Fruit fly (Drosophila melanogaster) whole organism, embryonic: Measurements from ENCODE around the gene CG3277.

Source experiments
- Awh ChIP-seq: fragments of 200-800 bp; sonication (Bioruptor generic); IDR thresholded peaks from 2 replicates; pipeline ENCODE4, ENCODE4 v1.3.6; 2022; ENCODE audit warnings: missing biosample characterization, missing genetic modification characterization
- CG10979 ChIP-seq: fragments of 200-800 bp; sonication (Bioruptor generic); optimal IDR thresholded peaks from 2 replicates; lab custom pipeline; 2018; ENCODE audit warnings: missing biosample characterization, mild to moderate bottlenecking, missing genetic modification characterization, moderate library complexity
- CG14965 ChIP-seq: fragments of 200-800 bp; sonication (Bioruptor generic); optimal IDR thresholded peaks from 2 replicates; lab custom pipeline; 2016; ENCODE audit warnings: missing biosample characterization, missing genetic modification characterization, borderline replicate concordance
- CG15269 ChIP-seq: fragments of 200-800 bp; sonication (Bioruptor generic); optimal IDR thresholded peaks from 2 replicates; lab custom pipeline; 2018; ENCODE audit warnings: missing biosample characterization, mild to moderate bottlenecking, missing genetic modification characterization, moderate library complexity
- CG2678 ChIP-seq: fragments of 200-800 bp; sonication (Bioruptor generic); optimal IDR thresholded peaks from 3 replicates; lab custom pipeline; 2019; ENCODE audit warnings: missing biosample characterization, mild to moderate bottlenecking, missing genetic modification characterization, moderate library complexity
- CG2712 ChIP-seq: fragments of 200-800 bp; optimal IDR thresholded peaks from 3 replicates; lab custom pipeline; 2019; ENCODE audit warnings: missing biosample characterization, mild to moderate bottlenecking, missing genetic modification characterization, moderate library complexity
- CG30020 ChIP-seq: fragments of 200-800 bp; optimal IDR thresholded peaks from 2 replicates; lab custom pipeline; 2019; ENCODE audit warnings: missing biosample characterization, mild to moderate bottlenecking, missing genetic modification characterization, moderate library complexity
- CG3726 ChIP-seq: fragments of 200-800 bp; sonication (Bioruptor generic); IDR thresholded peaks from 3 replicates; pipeline ENCODE4, ENCODE4 v1.3.6; 2022; ENCODE audit warnings: missing biosample characterization, missing genetic modification characterization
- CG4617 ChIP-seq: fragments of 200-800 bp; sonication (Bioruptor generic); optimal IDR thresholded peaks from 3 replicates; lab custom pipeline; 2016; ENCODE audit warnings: missing biosample characterization, missing genetic modification characterization, borderline replicate concordance
- CG4707 ChIP-seq: fragments of 200-800 bp; sonication (Bioruptor generic); optimal IDR thresholded peaks from 2 replicates; lab custom pipeline; 2018; ENCODE audit warnings: missing biosample characterization, mild to moderate bottlenecking, missing genetic modification characterization, moderate library complexity
- CG4730 ChIP-seq: fragments of 200-800 bp; sonication (Bioruptor generic); IDR thresholded peaks from 2 replicates; pipeline ENCODE4 v1.3.6; 2022; ENCODE audit warnings: missing biosample characterization, missing genetic modification characterization
- CG5953 ChIP-seq: fragments of 200-800 bp; sonication (Bioruptor generic); IDR thresholded peaks from 2 replicates; pipeline ENCODE4 v1.3.6; 2022; ENCODE audit warnings: missing biosample characterization, missing genetic modification characterization
- CG6654 ChIP-seq: fragments of 200-800 bp; sonication (Bioruptor generic); optimal IDR thresholded peaks from 2 replicates; lab custom pipeline; 2017; ENCODE audit warnings: missing biosample characterization, mild to moderate bottlenecking, missing genetic modification characterization
- CG7357 ChIP-seq: fragments of 200-800 bp; sonication (Bioruptor generic); IDR thresholded peaks from 3 replicates; pipeline ENCODE4 v1.3.6; 2022; ENCODE audit warnings: missing biosample characterization, missing genetic modification characterization
- CG8765 ChIP-seq: fragments of 200-800 bp; sonication (Bioruptor generic); IDR thresholded peaks from 2 replicates; pipeline ENCODE4 v1.3.6; 2022; ENCODE audit warnings: missing biosample characterization, missing genetic modification characterization
- CG9437 ChIP-seq: fragments of 200-800 bp; sonication (Bioruptor generic); optimal IDR thresholded peaks from 2 replicates; lab custom pipeline; 2018; ENCODE audit warnings: missing biosample characterization, mild to moderate bottlenecking, missing genetic modification characterization
- CG9609 ChIP-seq: fragments of 200-800 bp; sonication (Bioruptor generic); optimal IDR thresholded peaks from 3 replicates; lab custom pipeline; 2016; ENCODE audit warnings: missing biosample characterization, missing genetic modification characterization
- Camta ChIP-seq: fragments of 200-800 bp; sonication (Bioruptor generic); optimal IDR thresholded peaks from 2 replicates; lab custom pipeline; 2016; ENCODE audit warnings: missing biosample characterization, missing genetic modification characterization
- ERR ChIP-seq: fragments of 200-800 bp; sonication (Bioruptor generic); optimal IDR thresholded peaks from 2 replicates; lab custom pipeline; 2016; ENCODE audit warnings: missing biosample characterization, missing genetic modification characterization
- Fer2 ChIP-seq: fragments of 200-800 bp; sonication (Bioruptor generic); optimal IDR thresholded peaks from 2 replicates; lab custom pipeline; 2018; ENCODE audit warnings: missing biosample characterization, mild to moderate bottlenecking, missing genetic modification characterization, moderate library complexity
- H2.0 ChIP-seq: fragments of 200-800 bp; sonication (Bioruptor generic); IDR thresholded peaks from 2 replicates; pipeline ENCODE4 v1.3.6; 2022; ENCODE audit warnings: missing biosample characterization, missing genetic modification characterization
- Hmr ChIP-seq: fragments of 200-800 bp; sonication (Bioruptor generic); optimal IDR thresholded peaks from 3 replicates; lab custom pipeline; 2017; ENCODE audit warnings: mild to moderate bottlenecking, missing biosample characterization, missing genetic modification reagents, missing genetic modification characterization
- Hsf ChIP-seq: fragments of 200-800 bp; sonication (Bioruptor generic); optimal IDR thresholded peaks from 3 replicates; lab custom pipeline; 2016; ENCODE audit warnings: missing biosample characterization, missing genetic modification characterization
- Kr ChIP-seq: fragments of 200-800 bp; sonication (Bioruptor generic); optimal IDR thresholded peaks from 2 replicates; lab custom pipeline; 2017; ENCODE audit warnings: missing biosample characterization, mild to moderate bottlenecking, missing genetic modification characterization
- MBD-R2 ChIP-seq: fragments of 200-800 bp; sonication (Bioruptor generic); IDR thresholded peaks from 2 replicates; pipeline ENCODE4 v1.3.6; 2022; ENCODE audit warnings: missing biosample characterization, missing genetic modification characterization
- MTF-1 ChIP-seq: fragments of 200-800 bp; sonication (Bioruptor generic); optimal IDR thresholded peaks from 2 replicates; lab custom pipeline; 2018; ENCODE audit warnings: missing biosample characterization, mild to moderate bottlenecking, missing genetic modification characterization, borderline replicate concordance
- Mad ChIP-seq: fragments of 200-800 bp; sonication (Bioruptor generic); optimal IDR thresholded peaks from 2 replicates; lab custom pipeline; 2016; ENCODE audit warnings: missing biosample characterization, missing genetic modification characterization
- Pdp1 ChIP-seq, 2 experiments: fragments of 200-800 bp; sonication (Bioruptor generic); optimal IDR thresholded peaks; 3 replicates each; lab custom pipeline; 2016; ENCODE audit warnings: missing biosample characterization in 2 of 2, missing genetic modification characterization in 2 of 2, mild to moderate bottlenecking in 1 of 2, moderate library complexity in 1 of 2
- Sin3A ChIP-seq: fragments of >200 bp; optimal IDR thresholded peaks from 2 replicates; lab custom pipeline; 2018
- Taf1 ChIP-seq: fragments of 200-800 bp; sonication (Bioruptor generic); IDR thresholded peaks from 2 replicates; pipeline ENCODE4 v1.3.6; 2022; ENCODE audit warnings: missing biosample characterization, missing genetic modification characterization
- Xrp1 ChIP-seq: fragments of 200-800 bp; sonication (Bioruptor generic); IDR thresholded peaks from 2 replicates; pipeline ENCODE4 v1.3.6; 2022; ENCODE audit warnings: missing biosample characterization, missing genetic modification characterization
- YL-1 ChIP-seq: fragments of 200-800 bp; sonication (Bioruptor generic); optimal IDR thresholded peaks from 3 replicates; lab custom pipeline; 2017; ENCODE audit warnings: missing biosample characterization, mild to moderate bottlenecking, missing genetic modification characterization
- ap ChIP-seq: fragments of 200-800 bp; sonication (Bioruptor generic); IDR thresholded peaks from 2 replicates; pipeline ENCODE4 v1.3.6; 2022; ENCODE audit warnings: missing biosample characterization, missing genetic modification characterization
- bigmax ChIP-seq: fragments of 200-800 bp; sonication (Bioruptor generic); optimal IDR thresholded peaks from 2 replicates; lab custom pipeline; 2018; ENCODE audit warnings: missing biosample characterization, mild to moderate bottlenecking, missing genetic modification characterization
- cad ChIP-seq: fragments of >200 bp; optimal IDR thresholded peaks from 2 replicates; lab custom pipeline; 2017; ENCODE audit warnings: missing biosample characterization, missing genetic modification characterization
- cg ChIP-seq: fragments of 200-800 bp; sonication (Bioruptor generic); optimal IDR thresholded peaks from 3 replicates; lab custom pipeline; 2019; ENCODE audit warnings: missing biosample characterization, mild to moderate bottlenecking, missing genetic modification characterization, moderate library complexity
- emc ChIP-seq: fragments of 200-800 bp; sonication (Bioruptor generic); optimal IDR thresholded peaks from 2 replicates; lab custom pipeline; 2016; ENCODE audit warnings: missing biosample characterization, missing genetic modification characterization
- gsb ChIP-seq: fragments of 200-800 bp; sonication (Bioruptor generic); IDR thresholded peaks from 2 replicates; pipeline ENCODE4 v1.3.6; 2022; ENCODE audit warnings: missing biosample characterization, missing genetic modification characterization
- lilli ChIP-seq: fragments of 200-800 bp; sonication (Bioruptor generic); optimal IDR thresholded peaks from 3 replicates; lab custom pipeline; 2016; ENCODE audit warnings: missing biosample characterization, missing genetic modification characterization
- mirr ChIP-seq: fragments of 200-800 bp; sonication (Bioruptor generic); optimal IDR thresholded peaks from 3 replicates; lab custom pipeline; 2018; ENCODE audit warnings: missing biosample characterization, mild to moderate bottlenecking, missing genetic modification characterization
- nerfin-2 ChIP-seq: fragments of 200-800 bp; sonication (Bioruptor generic); IDR thresholded peaks from 2 replicates; pipeline ENCODE4 v1.3.6; 2022; ENCODE audit warnings: missing biosample characterization, missing genetic modification characterization; ENCODE audit not compliant: partially characterized antibody
- pzg ChIP-seq: fragments of 200-800 bp; sonication (Bioruptor generic); optimal IDR thresholded peaks from 3 replicates; lab custom pipeline; 2018; ENCODE audit warnings: missing biosample characterization, mild to moderate bottlenecking, missing genetic modification characterization, moderate library complexity
- repo ChIP-seq: fragments of 200-800 bp; sonication (Bioruptor generic); optimal IDR thresholded peaks from 2 replicates; lab custom pipeline; 2016; ENCODE audit warnings: missing biosample characterization, missing genetic modification characterization
- scrt ChIP-seq: fragments of 200-800 bp; sonication (Bioruptor generic); optimal IDR thresholded peaks from 2 replicates; lab custom pipeline; 2018; ENCODE audit warnings: missing biosample characterization, mild to moderate bottlenecking, missing genetic modification characterization, moderate library complexity
- ssp ChIP-seq: fragments of 200-800 bp; sonication (Bioruptor generic); IDR thresholded peaks from 2 replicates; pipeline ENCODE4 v1.3.6; 2022; ENCODE audit warnings: missing biosample characterization, missing genetic modification characterization
- tio ChIP-seq: fragments of 200-800 bp; sonication (Bioruptor generic); optimal IDR thresholded peaks from 2 replicates; lab custom pipeline; 2017; ENCODE audit warnings: missing biosample characterization, missing genetic modification characterization, inconsistent platforms
- trh ChIP-seq: fragments of 200-800 bp; sonication (Bioruptor generic); optimal IDR thresholded peaks from 2 replicates; lab custom pipeline; 2016; ENCODE audit warnings: missing biosample characterization, missing genetic modification characterization
- vnd ChIP-seq: fragments of 200-800 bp; sonication (Bioruptor generic); IDR thresholded peaks from 3 replicates; pipeline ENCODE4 v1.3.6; 2022; ENCODE audit warnings: missing biosample characterization, missing genetic modification characterization; ENCODE audit not compliant: partially characterized antibody
- z ChIP-seq: fragments of 200-800 bp; sonication (Bioruptor generic); IDR thresholded peaks from 3 replicates; pipeline ENCODE4 v1.3.6; 2022; ENCODE audit warnings: missing biosample characterization, missing genetic modification characterization
- zen2 ChIP-seq: fragments of 200-800 bp; sonication (Bioruptor generic); IDR thresholded peaks from 3 replicates; pipeline ENCODE4 v1.3.6; 2022; ENCODE audit warnings: missing biosample characterization, missing genetic modification characterization; ENCODE audit not compliant: partially characterized antibody

Gene CG3277

dm6 chr2L:3338566-3339215, 34.8 kb downstream of the CG3277 start (continued):
- TF ChIP-seq emc (GFP tag; lab: Kevin White, UChicago) (no peak), Xrp1 (GFP tag; lab: Robert Waterston, UW) (peak; percentile 92; the same call in 1 of the 2 replicates), CG4707 (GFP tag; lab: Kevin White, UChicago) (peak; percentile 32), zen2 (GFP tag; lab: Robert Waterston, UW) (no peak), Pdp1 (GFP tag; optimal IDR thresholded peaks at IDR 0.05; lab: Kevin White, UChicago) (peak; percentile 3 to 78), vnd (GFP tag; lab: Robert Waterston, UW) (no peak), Mad (peak; percentile 72), CG7357 (peak; percentile 61; the same call in 1 of the 3 replicates), nerfin-2 (GFP tag; lab: Robert Waterston, UW) (no peak), cad (GFP tag; lab: Kevin White, UChicago) (no peak), CG4730 (peak; percentile 66; the same call in 1 of the 2 replicates), tio (peak; percentile 78), ssp (peak; percentile 73), CG4617 (GFP tag; lab: Kevin White, UChicago) (peak; percentile 48), Sin3A (lab: Kevin White, UChicago) (no peak), MBD-R2 (no peak), Camta (GFP tag; lab: Kevin White, UChicago) (peak; percentile 87), Taf1 (GFP tag; lab: Robert Waterston, UW) (no peak), Hmr (GFP tag; lab: Kevin White, UChicago) (peak; percentile 41), pzg (no peak), CG10979 (tag; lab: Kevin White, UChicago) (peak; percentile 93), CG3726 (peak; percentile 81; the same call in 2 of the 3 replicates), repo (GFP tag; lab: Kevin White, UChicago) (peak; percentile 62), CG6654 (GFP tag; lab: Kevin White, UChicago) (peak; percentile 73), CG2678 (peak; percentile 79), Awh (GFP tag; lab: Robert Waterston, UW) (peak; percentile 86), trh (GFP tag; lab: Kevin White, UChicago) (peak; percentile 81), H2.0 (peak; percentile 65), CG30020 (tag; lab: Kevin White, UChicago) (no peak), bigmax (GFP tag; lab: Kevin White, UChicago) (no peak), CG8765 (GFP tag; lab: Robert Waterston, UW) (no peak; the same call in 1 of the 2 replicates), ap (GFP tag; lab: Robert Waterston, UW) (peak; percentile 54), CG9609 (peak; percentile 87), CG9437 (GFP tag; lab: Kevin White, UChicago) (peak; percentile 66), ERR (GFP tag; lab: Kevin White, UChicago) (peak; percentile 33), CG2712 (tag; lab: Kevin White, UChicago) (peak; percentile 92), z (GFP tag; lab: Robert Waterston, UW) (peak; percentile 89), scrt (GFP tag; lab: Kevin White, UChicago) (no peak), Kr (no peak), Fer2 (tag; lab: Kevin White, UChicago) (no peak), mirr (GFP tag; lab: Kevin White, UChicago) (no peak), lilli (GFP tag; lab: Kevin White, UChicago) (peak; percentile 67), MTF-1 (GFP tag; lab: Kevin White, UChicago) (peak; percentile 23), cg (GFP tag; lab: Kevin White, UChicago) (peak; percentile 75), CG5953 (GFP tag; lab: Robert Waterston, UW) (peak; percentile 67), CG14965 (GFP tag; lab: Kevin White, UChicago) (peak; percentile 7), CG15269 (tag; lab: Kevin White, UChicago) (no peak), gsb (GFP tag; lab: Robert Waterston, UW) (no peak), YL-1 (no peak), Hsf (GFP tag; lab: Kevin White, UChicago) (peak; percentile 80)
